Fruit fly (Drosophila melanogaster) ovary, adult (tissue): ENCODE measurements around the gene CG3603.

ENCODE experiments used
- CG17801 ChIP-seq: fragments of 200-800 bp; optimal IDR thresholded peaks from 2 replicates; lab custom pipeline; 2019; ENCODE audit warnings: missing biosample characterization, mild to moderate bottlenecking, missing genetic modification characterization, moderate library complexity; ENCODE audit not compliant: partially characterized antibody

CG3603 gene

dm6 chrX:2947545-2948072, at the start of gene CG3603:
CG3603 (plus strand) TSS chrX:2948034.
- peak; percentile 93 for TF ChIP-seq CG17801

- TF ChIP-seq CG17801 = no peak
Measured at dm6 chrX:2907105-2907694, 40.6 kb upstream of the CG3603 start.

- no peak for TF ChIP-seq CG17801
Measured at dm6 chrX:2912581-2912980, 35.3 kb upstream of the CG3603 start.

- no peak for TF ChIP-seq CG17801
Measured at dm6 chrX:2914091-2914490, 33.7 kb upstream of the CG3603 start.

- TF ChIP-seq CG17801 = no peak
Measured at dm6 chrX:2915108-2915507, 32.7 kb upstream of the CG3603 start.

dm6 chrX:2918551-2918950, 29.3 kb upstream of the CG3603 start:
- TF ChIP-seq CG17801 = no peak

dm6 chrX:2919742-2920141, 28.1 kb upstream of the CG3603 start, which contains the start of gene CG3588:
CG3588 (plus strand) TSS chrX:2919770.
- no peak for TF ChIP-seq CG17801

dm6 chrX:2927158-2927557, 20.7 kb upstream of the CG3603 start, which contains the start of gene CG14424:
CG14424 (minus strand) TSS chrX:2927258.
- no peak for TF ChIP-seq CG17801

dm6 chrX:2929496-2929895, 18.3 kb upstream of the CG3603 start, which contains the start of gene CG32793:
CG32793 (plus strand) TSS chrX:2929796.
- TF ChIP-seq CG17801 = no peak

- no peak for TF ChIP-seq CG17801
Measured at dm6 chrX:2934827-2935226, 13.0 kb upstream of the CG3603 start, which contains the start of gene CG3592. CG3592 (plus strand) TSS chrX:2935127.

- TF ChIP-seq CG17801 = no peak
Measured at dm6 chrX:2936727-2937126, 11.1 kb upstream of the CG3603 start, which contains the start of gene CG3598. CG3598 (plus strand) TSS chrX:2937027.

- TF ChIP-seq CG17801 = no peak
Measured at dm6 chrX:2938556-2938955, 9.3 kb upstream of the CG3603 start, which contains the start of gene CG14420. CG14420 (plus strand) TSS chrX:2938856.

dm6 chrX:2941108-2941507, 6.7 kb upstream of the CG3603 start, which contains the start of gene CG14421:
CG14421 (plus strand) TSS chrX:2941408.
- TF ChIP-seq CG17801 = no peak

dm6 chrX:2943086-2943485, 4.7 kb upstream of the CG3603 start, which contains the start of gene CG14422:
CG14422 (plus strand) TSS chrX:2943386.
- no peak for TF ChIP-seq CG17801

- no peak for TF ChIP-seq CG17801
Measured at dm6 chrX:2945103-2945502, 2.7 kb upstream of the CG3603 start, which contains the start of gene CG14423. CG14423 (plus strand) TSS chrX:2945403.

- no peak for TF ChIP-seq CG17801
Measured at dm6 chrX:2946794-2947193, 1.0 kb upstream of the CG3603 start, which contains the start of gene CG17959. CG17959 (plus strand) TSS chrX:2947094.

- no peak for TF ChIP-seq CG17801
Measured at dm6 chrX:2949114-2949513, 1.3 kb downstream of the CG3603 start.

- TF ChIP-seq CG17801 = no peak
Measured at dm6 chrX:2951637-2952036, 3.8 kb downstream of the CG3603 start.
